Worm (Caenorhabditis elegans) whole organism, young adult: Measurements from ENCODE around the gene ZC262.4.

Experiments used
- F10E7.11 ChIP-seq: sonication (generic microtip); optimal IDR thresholded peaks from 2 replicates; lab custom pipeline; 2017; ENCODE audit warnings: mild to moderate bottlenecking, missing genetic modification characterization, moderate library complexity, missing compliant biosample characterization
- F22D6.2 ChIP-seq: sonication (generic microtip); optimal IDR thresholded peaks from 2 replicates; lab custom pipeline; 2016; ENCODE audit warnings: mild to moderate bottlenecking, missing genetic modification characterization, missing compliant biosample characterization
- F23B12.7 ChIP-seq: sonication (generic microtip); optimal IDR thresholded peaks from 2 replicates; lab custom pipeline; 2017; ENCODE audit warnings: missing genetic modification characterization, mild to moderate bottlenecking, missing compliant biosample characterization, antibody characterized with exemption, moderate library complexity; ENCODE audit not compliant: insufficient read depth
- F33H1.4 ChIP-seq: fragments of 200-800 bp; sonication (Bioruptor generic); IDR thresholded peaks from 2 replicates; pipeline ENCODE4 v1.3.6; 2022; ENCODE audit warnings: missing genetic modification reagents, missing genetic modification characterization, missing compliant biosample characterization
- F37B4.10 ChIP-seq: fragments of 200-800 bp; sonication (Bioruptor generic); IDR thresholded peaks from 2 replicates; pipeline ENCODE4 v1.3.6; 2022; ENCODE audit warnings: missing genetic modification characterization, missing compliant biosample characterization
- F49E8.2 ChIP-seq: sonication (generic microtip); optimal IDR thresholded peaks from 3 replicates; lab custom pipeline; 2017; ENCODE audit warnings: missing genetic modification characterization, mild to moderate bottlenecking, missing compliant biosample characterization, antibody characterized with exemption, moderate library complexity; ENCODE audit not compliant: insufficient read depth
- K12H6.12 ChIP-seq: fragments of 200-800 bp; sonication (Bioruptor generic); optimal IDR thresholded peaks from 2 replicates; lab custom pipeline; 2018; ENCODE audit warnings: mild to moderate bottlenecking, missing genetic modification characterization, missing compliant biosample characterization
- Y53F4B.3 ChIP-seq: fragments of 200-800 bp; sonication (Bioruptor generic); IDR thresholded peaks from 2 replicates; pipeline ENCODE4 v1.3.6; 2022; ENCODE audit warnings: missing genetic modification reagents, missing genetic modification characterization, missing compliant biosample characterization
- Y53G8AR.9 ChIP-seq: fragments of 200-800 bp; sonication (Bioruptor generic); conservative IDR thresholded peaks from 2 replicates; pipeline ENCODE4 v1.3.6; 2022; ENCODE audit warnings: missing genetic modification reagents, missing genetic modification characterization, missing compliant biosample characterization
- Y56A3A.18 ChIP-seq: fragments of 200-800 bp; sonication (Bioruptor generic); IDR thresholded peaks from 2 replicates; pipeline ENCODE4 v1.3.6; 2022; ENCODE audit warnings: missing genetic modification reagents, missing genetic modification characterization, missing compliant biosample characterization
- ZK185.1 ChIP-seq: sonication (generic microtip); optimal IDR thresholded peaks from 2 replicates; lab custom pipeline; 2016; ENCODE audit warnings: mild to moderate bottlenecking, missing genetic modification characterization, missing compliant biosample characterization; ENCODE audit not compliant: poor library complexity, severe bottlenecking
- aptf-3 ChIP-seq: fragments of 200-800 bp; sonication (Bioruptor generic); IDR thresholded peaks from 2 replicates; pipeline ENCODE4 v1.3.6; 2022; ENCODE audit warnings: missing genetic modification characterization, missing compliant biosample characterization
- atf-7 ChIP-seq: sonication (generic microtip); optimal IDR thresholded peaks from 2 replicates; lab custom pipeline; 2017; ENCODE audit warnings: mild to moderate bottlenecking, missing genetic modification characterization, missing compliant biosample characterization
- ceh-27 ChIP-seq: fragments of 200-800 bp; sonication (Bioruptor generic); optimal IDR thresholded peaks from 2 replicates; lab custom pipeline; 2018; ENCODE audit warnings: mild to moderate bottlenecking, missing genetic modification characterization, moderate library complexity, missing compliant biosample characterization
- ceh-79 ChIP-seq: sonication (generic microtip); optimal IDR thresholded peaks from 2 replicates; lab custom pipeline; 2017; ENCODE audit warnings: mild to moderate bottlenecking, missing genetic modification characterization, missing compliant biosample characterization
- ets-4 ChIP-seq: fragments of 200-800 bp; sonication (Bioruptor generic); optimal IDR thresholded peaks from 2 replicates; lab custom pipeline; 2018; ENCODE audit warnings: mild to moderate bottlenecking, missing genetic modification characterization, missing compliant biosample characterization
- hlh-12 ChIP-seq: sonication (generic microtip); optimal IDR thresholded peaks from 2 replicates; lab custom pipeline; 2016; ENCODE audit warnings: missing genetic modification characterization, missing compliant biosample characterization
- hmg-1.2 ChIP-seq: fragments of 200-800 bp; sonication (Bioruptor generic); IDR thresholded peaks from 2 replicates; pipeline ENCODE4 v1.3.6; 2022; ENCODE audit warnings: missing genetic modification reagents, missing genetic modification characterization, missing compliant biosample characterization
- hsf-1 ChIP-seq: fragments of 200-800 bp; sonication (Bioruptor generic); IDR thresholded peaks from 2 replicates; pipeline ENCODE4 v1.3.6; 2022; ENCODE audit warnings: missing genetic modification reagents, missing genetic modification characterization, missing compliant biosample characterization
- lsy-27 ChIP-seq: sonication (generic microtip); optimal IDR thresholded peaks from 2 replicates; lab custom pipeline; 2017; ENCODE audit warnings: missing genetic modification characterization, mild to moderate bottlenecking, missing compliant biosample characterization, antibody characterized with exemption, missing genotype, borderline replicate concordance; ENCODE audit not compliant: insufficient read depth
- nfya-1 ChIP-seq: sonication (generic microtip); optimal IDR thresholded peaks from 2 replicates; lab custom pipeline; 2017; ENCODE audit warnings: antibody characterized with exemption, missing compliant biosample characterization, missing genetic modification characterization, borderline replicate concordance; ENCODE audit not compliant: insufficient read depth
- nfyb-1 ChIP-seq: fragments of 200-800 bp; sonication (Bioruptor generic); IDR thresholded peaks from 2 replicates; pipeline ENCODE4 v1.3.6; 2022; ENCODE audit warnings: missing genetic modification reagents, missing genetic modification characterization, missing compliant biosample characterization
- nhr-120 ChIP-seq: fragments of 200-800 bp; sonication (Bioruptor generic); IDR thresholded peaks from 2 replicates; pipeline ENCODE4 v1.3.6; 2022; ENCODE audit warnings: missing genetic modification characterization, missing compliant biosample characterization
- snpc-3.4 ChIP-seq: sonication (generic microtip); optimal IDR thresholded peaks from 2 replicates; lab custom pipeline; 2017; ENCODE audit warnings: missing genetic modification characterization, mild to moderate bottlenecking, missing compliant biosample characterization, antibody characterized with exemption, moderate library complexity, missing genotype, missing genetic modification reagents
- somi-1 ChIP-seq: fragments of 200-800 bp; sonication (Bioruptor generic); optimal IDR thresholded peaks from 2 replicates; lab custom pipeline; 2018; ENCODE audit warnings: mild to moderate bottlenecking, missing genetic modification characterization, missing compliant biosample characterization
- tbp1 ChIP-seq: fragments of 200-800 bp; sonication (Bioruptor generic); optimal IDR thresholded peaks from 2 replicates; lab custom pipeline; 2018; ENCODE audit warnings: mild to moderate bottlenecking, missing genetic modification characterization, missing compliant biosample characterization
- unc-130 ChIP-seq: sonication (generic microtip); optimal IDR thresholded peaks from 2 replicates; lab custom pipeline; 2016; ENCODE audit warnings: missing genetic modification reagents, missing genetic modification characterization, missing compliant biosample characterization
- unc-62 ChIP-seq: fragments of 150-350 bp; optimal IDR thresholded peaks from 2 replicates; lab custom pipeline; 2014; ENCODE audit warnings: missing biosample characterization, missing genetic modification reagents, missing genetic modification characterization
- zfh-2 ChIP-seq: fragments of 200-800 bp; sonication (Bioruptor generic); conservative IDR thresholded peaks from 2 replicates; pipeline ENCODE4 v1.3.6; 2022; ENCODE audit warnings: missing genetic modification reagents, missing genetic modification characterization, missing compliant biosample characterization
- ztf-26 ChIP-seq: sonication (generic microtip); optimal IDR thresholded peaks from 2 replicates; lab custom pipeline; 2017; ENCODE audit warnings: missing genetic modification characterization, missing compliant biosample characterization

The ZC262.4 gene

DNA sequence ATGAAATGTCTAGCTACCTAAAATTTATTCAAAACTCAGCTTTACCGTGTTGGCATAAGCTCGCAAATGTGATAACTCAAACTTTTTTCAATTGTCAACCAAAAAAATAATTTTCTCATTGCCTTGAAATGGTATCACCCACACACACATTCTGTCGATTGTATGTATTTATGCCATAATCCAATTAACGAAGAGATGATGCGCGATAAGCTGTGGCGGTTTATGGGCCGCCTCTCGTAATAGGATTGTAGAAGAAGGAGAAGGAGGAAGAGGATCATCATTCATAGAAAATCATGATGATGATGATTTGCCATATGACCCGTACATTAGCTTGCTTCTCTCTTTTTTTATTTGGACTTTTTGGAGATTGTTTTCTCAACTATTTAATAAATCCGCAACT is 45.2 kb downstream of the ZC262.4 start:
- TF ChIP-seq hsf-1 (GFP tag; lab: Robert Waterston, UW) (no peak), F22D6.2 (tag; lab: Kevin White, UChicago) (no peak), ztf-26 (no peak), F37B4.10 (GFP tag; lab: Robert Waterston, UW) (no peak), F10E7.11 (tag; lab: Kevin White, UChicago) (no peak), hlh-12 (tag; lab: Kevin White, UChicago) (no peak)
- TF ChIP-seq, all 124 proteins: peak for 0

ce11 chrIII:8287519-8287918 is 46.8 kb downstream of the ZC262.4 start:
- no peak for TF ChIP-seq atf-7
- 0 out of 2 replicates have a peak, but pooled peaks have one; percentile 15 for TF ChIP-seq hmg-1.2
- TF ChIP-seq ceh-79, result no peak
- no peak for TF ChIP-seq ets-4
- TF ChIP-seq K12H6.12, result peak; percentile 46
- TF ChIP-seq lsy-27 (tag; lab: Kevin White, UChicago), result no peak

ce11 chrIII:8286824-8287223 is 47.5 kb downstream of the ZC262.4 start:
- no peak for TF ChIP-seq F33H1.4 (GFP tag; lab: Robert Waterston, UW)
- TF ChIP-seq ZK185.1 (tag; lab: Kevin White, UChicago), result no peak
- TF ChIP-seq nhr-120, result no peak
- no peak for TF ChIP-seq nfyb-1 (GFP tag; lab: Robert Waterston, UW)
- TF ChIP-seq unc-130 (GFP tag; lab: Kevin White, UChicago), result no peak
- no peak for TF ChIP-seq hsf-1 (GFP tag; lab: Robert Waterston, UW)
- no peak for TF ChIP-seq Y53F4B.3 (GFP tag; lab: Robert Waterston, UW)
- TF ChIP-seq unc-62 (GFP tag; lab: Kevin White, UChicago), result no peak
- no peak for TF ChIP-seq zfh-2 (GFP tag; lab: Robert Waterston, UW)
- TF ChIP-seq F49E8.2, result no peak
- TF ChIP-seq nfya-1, result no peak
- no peak for TF ChIP-seq Y53G8AR.9 (GFP tag; lab: Robert Waterston, UW)
- TF ChIP-seq Y56A3A.18, result no peak
- TF ChIP-seq somi-1 (GFP tag; lab: Kevin White, UChicago), result no peak

ce11 chrIII:8286003-8286402 is 48.3 kb downstream of the ZC262.4 start:
- TF ChIP-seq tbp1 (GFP tag; lab: Kevin White, UChicago) (no peak), ceh-27 (GFP tag; lab: Kevin White, UChicago) (peak; percentile 18)

DNA sequence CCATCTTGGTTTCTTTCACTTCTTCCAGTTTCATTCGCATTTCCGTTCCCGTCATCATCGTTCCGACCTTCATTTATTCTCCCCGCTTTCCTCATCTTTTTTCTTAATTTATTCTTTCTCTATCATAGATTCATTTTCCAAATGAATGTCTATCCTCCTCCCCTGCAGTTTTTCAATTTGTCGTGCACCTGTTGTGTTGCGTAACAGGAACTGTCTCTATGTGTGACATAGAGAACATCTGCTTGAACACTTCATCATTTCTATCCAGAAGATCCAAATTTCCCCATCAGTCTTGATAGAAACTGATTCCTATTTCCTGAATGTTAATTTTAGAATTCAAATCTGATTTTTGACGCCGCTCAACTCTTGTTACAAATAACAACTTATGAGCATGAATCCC is 50.8 kb downstream of the ZC262.4 start:
- TF ChIP-seq aptf-3 (GFP tag; lab: Robert Waterston, UW) (no peak), F23B12.7 (tag; lab: Kevin White, UChicago) (no peak), F37B4.10 (GFP tag; lab: Robert Waterston, UW) (no peak), snpc-3.4 (tag; lab: Kevin White, UChicago) (no peak)
